Worm (Caenorhabditis elegans) whole organism, L4 larva: ENCODE measurements around the gene gbh-2.

Experiments used
- D1046.2 ChIP-seq: fragments of 200-800 bp; sonication (Bioruptor generic); IDR thresholded peaks from 2 replicates; pipeline ENCODE4 v1.3.6; 2022; ENCODE audit warnings: missing genetic modification characterization, missing compliant biosample characterization
- F37D6.2 ChIP-seq: sonication (generic microtip); optimal IDR thresholded peaks from 2 replicates; lab custom pipeline; 2016; ENCODE audit warnings: mild to moderate bottlenecking, missing genetic modification characterization, missing compliant biosample characterization
- F49E8.2 ChIP-seq: sonication (generic microtip); optimal IDR thresholded peaks from 2 replicates; lab custom pipeline; 2016; ENCODE audit warnings: missing compliant biosample characterization, mild to moderate bottlenecking, missing genetic modification characterization, borderline replicate concordance
- Y105C5A.15 ChIP-seq: fragments of 200-800 bp; sonication (Bioruptor generic); IDR thresholded peaks from 2 replicates; pipeline ENCODE4 v1.3.6; 2022; ENCODE audit warnings: missing genetic modification characterization, missing compliant biosample characterization
- Y5F2A.4 ChIP-seq: fragments of 200-800 bp; sonication (Bioruptor generic); optimal IDR thresholded peaks from 2 replicates; lab custom pipeline; 2018; ENCODE audit warnings: mild to moderate bottlenecking, missing genetic modification characterization, missing compliant biosample characterization
- ZK337.2 ChIP-seq: fragments of 200-800 bp; sonication (Bioruptor generic); IDR thresholded peaks from 2 replicates; pipeline ENCODE4 v1.3.6; 2022; ENCODE audit warnings: missing genetic modification reagents, missing genetic modification characterization, missing compliant biosample characterization
- ZK546.5 ChIP-seq, 2 experiments: sonication (generic microtip); optimal IDR thresholded peaks; 2 replicates each; lab custom pipeline; 2017; ENCODE audit warnings: missing biosample characterization in 2 of 2, missing genetic modification characterization in 2 of 2
- aha-1 ChIP-seq: fragments of 150-350 bp; peaks from one replicate; lab custom pipeline; 2014; ENCODE audit warnings: missing biosample characterization, missing genetic modification characterization
- aly-2 ChIP-seq: sonication (generic microtip); optimal IDR thresholded peaks from 2 replicates; lab custom pipeline; 2018; ENCODE audit warnings: missing biosample characterization, missing genetic modification characterization
- ceh-82 ChIP-seq: sonication (generic microtip); optimal IDR thresholded peaks from 2 replicates; lab custom pipeline; 2017; ENCODE audit warnings: missing biosample characterization, missing genetic modification characterization
- cey-2 ChIP-seq: sonication (generic microtip); optimal IDR thresholded peaks from 3 replicates; lab custom pipeline; 2017; ENCODE audit warnings: missing genetic modification characterization, mild to moderate bottlenecking, missing compliant biosample characterization, antibody characterized with exemption, borderline replicate concordance; ENCODE audit not compliant: insufficient read depth
- daf-16 ChIP-seq, 3 experiments: sonication (generic microtip); optimal IDR thresholded peaks; 2 replicates each; lab custom pipeline; 2016 to 2017; ENCODE audit warnings: missing genetic modification characterization in 3 of 3, missing genetic modification reagents in 3 of 3, mild to moderate bottlenecking in 2 of 3, missing compliant biosample characterization in 2 of 3, missing biosample characterization in 1 of 3, moderate library complexity in 1 of 3
- dmd-6 ChIP-seq: fragments of 200-800 bp; sonication (Bioruptor generic); IDR thresholded peaks from 2 replicates; pipeline ENCODE4 v1.3.6; 2022; ENCODE audit warnings: missing genetic modification reagents, missing genetic modification characterization, missing compliant biosample characterization
- dve-1 ChIP-seq: sonication (generic microtip); optimal IDR thresholded peaks from 2 replicates; lab custom pipeline; 2017; ENCODE audit warnings: antibody characterized with exemption, mild to moderate bottlenecking, missing genetic modification characterization, missing compliant biosample characterization; ENCODE audit not compliant: insufficient read depth
- hif-1 ChIP-seq, 2 experiments: sonication (generic microtip); optimal IDR thresholded peaks; 2 replicates each; lab custom pipeline; 2016 to 2017; ENCODE audit warnings: missing compliant biosample characterization in 2 of 2, missing genetic modification characterization in 2 of 2, missing genetic modification reagents in 2 of 2, missing genotype in 2 of 2, mild to moderate bottlenecking in 1 of 2
- hlh-30 ChIP-seq: sonication (generic microtip); optimal IDR thresholded peaks from 2 replicates; lab custom pipeline; 2017; ENCODE audit warnings: antibody characterized with exemption, mild to moderate bottlenecking, missing genetic modification characterization, missing compliant biosample characterization; ENCODE audit not compliant: insufficient read depth
- lin-38 ChIP-seq: fragments of 200-800 bp; sonication (Bioruptor generic); IDR thresholded peaks from 2 replicates; pipeline ENCODE4 v1.3.6; 2022; ENCODE audit warnings: missing genetic modification reagents, missing genetic modification characterization, missing compliant biosample characterization
- lin-39 ChIP-seq: fragments of 150-350 bp; optimal IDR thresholded peaks from 2 replicates; lab custom pipeline; 2014; ENCODE audit warnings: missing biosample characterization, missing genetic modification reagents, missing genetic modification characterization
- lsy-2 ChIP-seq, 2 experiments: fragments of 150-350 bp in 1 of 2; sonication (generic microtip) in 1 of 2; optimal IDR thresholded peaks; 2 replicates each; lab custom pipeline; 2014 to 2017; ENCODE audit warnings: missing biosample characterization in 2 of 2, missing genetic modification characterization in 2 of 2
- madf-9 ChIP-seq: fragments of 200-800 bp; sonication (Bioruptor generic); conservative IDR thresholded peaks from 2 replicates; pipeline ENCODE4 v1.3.6; 2022; ENCODE audit warnings: missing genetic modification reagents, missing genetic modification characterization, missing compliant biosample characterization
- mes-2 ChIP-seq: sonication (generic microtip); optimal IDR thresholded peaks from 2 replicates; lab custom pipeline; 2016; ENCODE audit warnings: missing genotype, mild to moderate bottlenecking, missing genetic modification characterization, missing compliant biosample characterization; ENCODE audit not compliant: poor library complexity, severe bottlenecking
- nhr-102 ChIP-seq: sonication (generic microtip); optimal IDR thresholded peaks from 2 replicates; lab custom pipeline; 2016; ENCODE audit warnings: mild to moderate bottlenecking, missing genetic modification characterization, moderate library complexity, missing compliant biosample characterization
- nhr-11 ChIP-seq: fragments of 150-350 bp; optimal IDR thresholded peaks from 2 replicates; lab custom pipeline; 2014; ENCODE audit warnings: missing biosample characterization, missing genetic modification characterization
- nhr-111 ChIP-seq: fragments of 200-800 bp; sonication (Bioruptor generic); optimal IDR thresholded peaks from 2 replicates; lab custom pipeline; 2018; ENCODE audit warnings: mild to moderate bottlenecking, missing genetic modification characterization, missing compliant biosample characterization
- nhr-28 ChIP-seq: fragments of 150-350 bp; optimal IDR thresholded peaks from 2 replicates; lab custom pipeline; 2014; ENCODE audit warnings: missing biosample characterization, missing genetic modification characterization
- nhr-48 ChIP-seq: sonication (generic microtip); optimal IDR thresholded peaks from 2 replicates; lab custom pipeline; 2016; ENCODE audit warnings: mild to moderate bottlenecking, missing genetic modification characterization, missing compliant biosample characterization
- php-3 ChIP-seq: fragments of 200-800 bp; sonication (Bioruptor generic); IDR thresholded peaks from 2 replicates; pipeline ENCODE4 v1.3.6; 2022; ENCODE audit warnings: missing genetic modification reagents, missing genetic modification characterization, missing compliant biosample characterization
- pqm-1 ChIP-seq: sonication (generic microtip); optimal IDR thresholded peaks from 2 replicates; lab custom pipeline; 2017; ENCODE audit warnings: missing biosample characterization, missing genetic modification characterization
- saeg-2 ChIP-seq: fragments of 200-800 bp; sonication (Bioruptor generic); IDR thresholded peaks from 2 replicates; pipeline ENCODE4 v1.3.6; 2022; ENCODE audit warnings: missing genetic modification reagents, missing genetic modification characterization, missing compliant biosample characterization
- sdz-12 ChIP-seq: fragments of 200-800 bp; sonication (Bioruptor generic); optimal IDR thresholded peaks from 2 replicates; lab custom pipeline; 2018; ENCODE audit warnings: mild to moderate bottlenecking, missing genetic modification characterization, missing compliant biosample characterization
- snpc-1.2 ChIP-seq: fragments of 200-800 bp; sonication (Bioruptor generic); IDR thresholded peaks from 2 replicates; pipeline ENCODE4 v1.3.6; 2022; ENCODE audit warnings: missing genetic modification reagents, missing genetic modification characterization, missing compliant biosample characterization
- zfp-2 ChIP-seq: sonication (generic microtip); optimal IDR thresholded peaks from 2 replicates; lab custom pipeline; 2016; ENCODE audit warnings: mild to moderate bottlenecking, missing genetic modification characterization, missing compliant biosample characterization
- ztf-11 ChIP-seq: fragments of 150-350 bp; optimal IDR thresholded peaks from 2 replicates; lab custom pipeline; 2014; ENCODE audit warnings: missing biosample characterization, missing genetic modification characterization
- ztf-7 ChIP-seq: fragments of 150-350 bp; optimal IDR thresholded peaks from 2 replicates; lab custom pipeline; 2014; ENCODE audit warnings: missing biosample characterization, missing genetic modification characterization

Gene gbh-2

DNA sequence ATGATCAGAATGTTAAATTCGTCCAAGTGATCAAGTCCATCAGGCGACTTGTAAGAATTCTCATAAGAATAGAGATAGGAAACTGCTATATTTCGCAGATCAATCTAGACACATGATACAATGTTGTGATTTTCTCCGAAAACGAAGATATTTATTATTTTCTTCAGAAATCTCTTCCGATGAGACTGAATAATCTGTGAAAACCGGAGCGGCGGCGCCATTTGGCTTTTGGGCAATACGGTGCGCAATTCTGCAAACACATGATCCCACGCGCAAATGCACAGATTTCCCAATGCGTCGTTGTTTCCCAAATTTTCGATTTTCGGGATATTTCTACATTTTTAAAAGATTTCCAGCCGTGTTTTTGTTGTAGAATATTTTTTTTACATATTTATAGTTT lies 43.5 kb upstream of the gbh-2 start (continued):
- no peak for TF ChIP-seq ZK337.2 (GFP tag; lab: Robert Waterston, UW)
- no peak for TF ChIP-seq ZK546.5 (tag; optimal IDR thresholded peaks at IDR 0.05; lab: Kevin White, UChicago)
- TF ChIP-seq nhr-48 (tag; lab: Kevin White, UChicago) = no peak
- peak; percentile 46 for TF ChIP-seq dve-1 (tag; lab: Kevin White, UChicago)
- peak; percentile 9; the same call in 1 of the 2 replicates for TF ChIP-seq dmd-6 (GFP tag; lab: Robert Waterston, UW)
- no peak for TF ChIP-seq D1046.2 (GFP tag; lab: Robert Waterston, UW)
- no peak for TF ChIP-seq nhr-11 (tag; lab: Kevin White, UChicago)
- TF ChIP-seq lsy-2 (tag; optimal IDR thresholded peaks at IDR 0.05; lab: Kevin White, UChicago) = peak in 1 of 2 experiments; percentile 91

DNA sequence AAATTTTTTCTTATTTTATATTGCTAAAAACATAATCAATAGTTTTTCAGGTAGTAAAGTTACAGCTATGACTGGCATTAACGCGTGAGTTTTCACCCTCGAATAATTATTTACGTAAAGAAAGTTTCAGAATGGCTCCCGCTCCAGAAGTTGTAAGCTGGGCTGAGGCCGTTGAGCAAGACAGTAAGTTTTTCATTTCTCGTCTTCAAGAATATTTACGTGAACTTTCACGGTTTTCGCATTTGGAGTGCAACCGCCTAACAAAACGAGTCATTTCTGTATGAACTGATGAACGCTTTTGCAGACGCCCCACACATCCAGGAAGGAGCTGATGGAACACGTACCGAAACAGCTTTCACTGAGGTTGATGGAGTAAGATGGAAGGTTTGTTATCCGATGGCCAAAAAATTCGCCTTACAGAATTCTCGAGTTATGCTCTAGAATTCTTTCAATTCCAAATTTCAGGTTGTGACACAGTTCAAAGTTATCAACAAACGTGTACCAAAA lies 42.9 kb upstream of the gbh-2 start, which contains the start of gene eif-3.G:
Gene eif-3.G (plus strand): TSS at position 51 of the 507 bp plus-strand sequence.
- TF ChIP-seq snpc-1.2 (0 out of 2 replicates have a peak, but pooled peaks have one; percentile 10), Y5F2A.4 (GFP tag; lab: Kevin White, UChicago) (no peak)

DNA sequence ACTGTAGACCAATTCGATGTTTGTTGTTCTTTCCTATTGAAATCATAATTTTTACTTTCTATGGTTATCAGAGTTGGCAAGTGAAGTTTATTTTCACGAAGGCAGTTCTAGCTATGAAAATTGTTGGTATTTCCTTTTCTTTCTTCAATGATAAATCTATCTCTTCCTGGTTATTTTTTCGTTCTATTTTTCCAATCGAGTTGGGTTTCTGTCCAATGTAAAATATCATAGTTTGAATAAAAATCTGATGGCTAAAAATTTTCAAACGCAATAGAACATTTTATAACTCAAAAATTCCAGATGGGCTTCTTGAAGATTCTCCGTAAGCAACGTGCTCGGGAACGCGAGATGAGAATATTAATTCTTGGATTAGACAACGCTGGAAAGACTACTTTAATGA lies 41.7 kb upstream of the gbh-2 start, which contains the start of gene evl-20:
Gene evl-20 (plus strand): TSS at position 301 of the 400 bp plus-strand sequence.
- TF ChIP-seq nhr-111 (GFP tag; lab: Kevin White, UChicago) = no peak
- no peak for TF ChIP-seq ceh-82 (tag; lab: Kevin White, UChicago)
- peak; percentile 16 for TF ChIP-seq F49E8.2 (tag; lab: Kevin White, UChicago)
- TF ChIP-seq lin-38 (GFP tag; lab: Robert Waterston, UW) = peak; percentile 38; the same call in 1 of the 2 replicates

DNA sequence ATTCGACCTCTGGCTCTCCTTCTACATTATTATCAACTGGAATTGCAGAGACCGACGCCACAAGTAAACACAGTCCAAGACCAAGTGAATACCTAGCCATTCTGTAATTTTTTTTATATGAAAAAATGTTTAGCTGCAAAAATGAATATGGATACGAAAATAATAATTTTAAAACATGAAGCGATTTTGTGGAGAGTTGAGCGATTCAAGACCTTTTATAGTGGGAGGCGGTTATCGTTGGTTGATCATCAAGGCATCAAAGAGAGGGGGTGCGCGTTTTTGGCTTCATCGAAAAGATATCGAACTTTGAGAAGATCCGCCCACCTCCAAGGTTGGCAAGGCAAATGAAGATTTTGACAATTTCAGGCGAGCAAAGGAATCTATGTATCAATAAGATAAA lies 38.9 kb upstream of the gbh-2 start, which contains the start of gene cut-3:
Gene cut-3 (minus strand): TSS at position 101 of the 400 bp plus-strand sequence.
- TF ChIP-seq aly-2 (tag; lab: Kevin White, UChicago) (no peak), ztf-11 (tag; lab: Kevin White, UChicago) (no peak), saeg-2 (GFP tag; lab: Robert Waterston, UW) (no peak), snpc-1.2 (no peak), nhr-102 (tag; lab: Kevin White, UChicago) (no peak), daf-16 (GFP tag; optimal IDR thresholded peaks at IDR 0.05; lab: Kevin White, UChicago) (no peak), daf-16 (tag; optimal IDR thresholded peaks at IDR 0.05; lab: Kevin White, UChicago) (no peak), hlh-30 (no peak), php-3 (GFP tag; lab: Robert Waterston, UW) (no peak), D1046.2 (GFP tag; lab: Robert Waterston, UW) (no peak), cey-2 (tag; lab: Kevin White, UChicago) (no peak), Y105C5A.15 (GFP tag; lab: Robert Waterston, UW) (no peak), madf-9 (no peak), sdz-12 (GFP tag; lab: Kevin White, UChicago) (no peak), F37D6.2 (tag; lab: Kevin White, UChicago) (no peak), zfp-2 (tag; lab: Kevin White, UChicago) (no peak), mes-2 (no peak), lin-39 (tag; lab: Kevin White, UChicago) (no peak), lsy-2 (tag; optimal IDR thresholded peaks at IDR 0.05; lab: Kevin White, UChicago) (no peak), aha-1 (tag; lab: Kevin White, UChicago) (no peak), nhr-28 (tag; lab: Kevin White, UChicago) (no peak)
- TF ChIP-seq, all 104 proteins: peak for 0

DNA sequence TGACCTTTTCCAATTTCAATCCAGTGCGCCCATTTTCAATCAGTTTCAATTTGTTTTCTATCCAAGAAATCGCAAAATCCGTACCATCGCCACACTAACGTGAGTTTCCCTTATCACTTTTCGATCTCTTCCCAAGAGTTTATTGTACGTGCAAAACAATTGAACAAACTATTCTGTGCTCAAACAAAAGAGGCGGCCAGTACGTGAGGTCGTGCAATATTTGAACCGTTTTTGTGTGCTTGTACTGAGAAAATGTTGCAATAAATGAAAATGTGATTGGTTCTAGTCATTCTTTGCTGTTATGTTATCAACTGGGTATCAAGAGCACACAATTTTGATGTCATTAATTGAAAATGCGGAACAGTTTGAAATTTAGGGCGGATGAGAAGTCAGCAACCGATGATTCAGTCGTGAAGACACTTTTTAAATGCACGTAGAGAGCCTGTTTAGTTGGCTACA lies 36.0 kb upstream of the gbh-2 start, which contains the start of gene F22B5.4:
Gene F22B5.4 (plus strand): TSS at position 51 of the 459 bp plus-strand sequence.
- peak in 1 of 2 experiments; percentile 48 for TF ChIP-seq hif-1 (tag; optimal IDR thresholded peaks at IDR 0.05; lab: Kevin White, UChicago)
- peak; percentile 34; the same call in 1 of the 2 replicates for TF ChIP-seq dmd-6 (GFP tag; lab: Robert Waterston, UW)
- TF ChIP-seq pqm-1 (tag; lab: Kevin White, UChicago) = peak; percentile 27
- TF ChIP-seq nhr-28 (tag; lab: Kevin White, UChicago) = peak; percentile 64
- no peak for TF ChIP-seq ztf-7 (tag; lab: Kevin White, UChicago)
